Fruit fly (Drosophila melanogaster): ENCODE results near the gene CG33642.

CG33642 gene

dm6 chr2L:13514945-13515687, 14.7 kb upstream of the CG33642 start (continued):
- TF ChIP-seq nerfin-2 (GFP tag; IDR thresholded peaks at IDR 0.05; ENCODE audit: partially characterized antibody) (no peak), Deaf1 (tag; optimal IDR thresholded peaks at IDR 0.05) (peak; percentile 57), CG9817 (tag; optimal IDR thresholded peaks at IDR 0.05) (peak; percentile 25), CG13123 (GFP tag; optimal IDR thresholded peaks at IDR 0.05) (no peak), CG4730 (GFP tag; IDR thresholded peaks at IDR 0.05) (peak; percentile 85), CG10565 (GFP tag; optimal IDR thresholded peaks at IDR 0.05) (peak; percentile 3), fru (optimal IDR thresholded peaks at IDR 0.05) (no peak), CG31388 (GFP tag; optimal IDR thresholded peaks at IDR 0.05) (peak; percentile 71), Dip3 (GFP tag; optimal IDR thresholded peaks at IDR 0.05) (peak; percentile 46), C15 (GFP tag; IDR thresholded peaks at IDR 0.05) (peak; percentile 62; the same call in 1 of the 3 replicates), Mes4 (GFP tag; optimal IDR thresholded peaks at IDR 0.05) (peak; percentile 60), insv (GFP tag; optimal IDR thresholded peaks at IDR 0.05) (no peak), CG10959 (GFP tag; IDR thresholded peaks at IDR 0.05) (peak; percentile 62), CG30020 (tag; optimal IDR thresholded peaks at IDR 0.05) (no peak), CoRest (tag; optimal IDR thresholded peaks at IDR 0.05) (peak; percentile 55), Dek (tag; optimal IDR thresholded peaks at IDR 0.05) (peak; percentile 67), CG10979 (tag; optimal IDR thresholded peaks at IDR 0.05) (peak; percentile 69), CG15479 (GFP tag; optimal IDR thresholded peaks at IDR 0.05) (no peak), grn (GFP tag; optimal IDR thresholded peaks at IDR 0.05) (peak; percentile 0), Trl (optimal IDR thresholded peaks at IDR 0.05) (no peak), Trl (GFP tag; optimal IDR thresholded peaks at IDR 0.05) (peak; percentile 63), CG6654 (GFP tag; optimal IDR thresholded peaks at IDR 0.05) (no peak), ase (GFP tag; IDR thresholded peaks at IDR 0.05) (peak; percentile 72), CG11560 (tag; IDR thresholded peaks at IDR 0.05) (no peak), D (optimal IDR thresholded peaks at IDR 0.05) (no peak), D (GFP tag; optimal IDR thresholded peaks at IDR 0.05) (peak; percentile 54), Scr (GFP tag; IDR thresholded peaks at IDR 0.05; ENCODE audit: partially characterized antibody) (no peak), Ets65A (GFP tag) (peak; percentile 99), ems (GFP tag; optimal IDR thresholded peaks at IDR 0.05) (peak; percentile 82), ERR (GFP tag; optimal IDR thresholded peaks at IDR 0.05) (peak; percentile 84), Adf1 (GFP tag; IDR thresholded peaks at IDR 0.05) (no peak), gsb-n (tag; optimal IDR thresholded peaks at IDR 0.05) (peak; percentile 28), Sox100B (GFP tag; optimal IDR thresholded peaks at IDR 0.05) (peak; percentile 47), zfh1 (GFP tag; IDR thresholded peaks at IDR 0.05) (peak; percentile 64), gem (tag; optimal IDR thresholded peaks at IDR 0.05) (peak; percentile 81), CG31441 (GFP tag; IDR thresholded peaks at IDR 0.05) (peak; percentile 83), dati (GFP tag; IDR thresholded peaks at IDR 0.05) (peak; percentile 52), corto (GFP tag; optimal IDR thresholded peaks at IDR 0.05) (no peak), gro (GFP tag; optimal IDR thresholded peaks at IDR 0.05) (peak; percentile 80), CG32767 (GFP tag; IDR thresholded peaks at IDR 0.05) (peak; percentile 72; the same call in 1 of the 2 replicates), odd (GFP tag; optimal IDR thresholded peaks at IDR 0.05) (no peak), Atf-2 (GFP tag; optimal IDR thresholded peaks at IDR 0.05) (peak; percentile 60), yki (optimal IDR thresholded peaks at IDR 0.05) (no peak), chn (GFP tag; optimal IDR thresholded peaks at IDR 0.05) (peak; percentile 39), CG6254 (GFP tag; optimal IDR thresholded peaks at IDR 0.05) (peak; percentile 73), zen (tag; optimal IDR thresholded peaks at IDR 0.05) (peak; percentile 78), CG10431 (GFP tag; optimal IDR thresholded peaks at IDR 0.05) (no peak), sna (GFP tag; IDR thresholded peaks at IDR 0.05; ENCODE audit: partially characterized antibody) (no peak), CG33213 (GFP tag; optimal IDR thresholded peaks at IDR 0.05) (peak; percentile 83), dmrt99B (tag; optimal IDR thresholded peaks at IDR 0.05) (peak; percentile 85), CG10654 (GFP tag; optimal IDR thresholded peaks at IDR 0.05) (peak; percentile 61)

All from whole organism, embryonic.